Worm (Caenorhabditis elegans) whole organism, early embryonic: ENCODE measurements around the gene F55F1.2.

Source experiments
- aly-1 ChIP-seq: sonication (generic microtip); optimal IDR thresholded peaks from 2 replicates; lab custom pipeline; 2016; ENCODE audit warnings: missing genetic modification characterization, missing compliant biosample characterization
- ama-1 ChIP-seq: fragments of 150-350 bp; optimal IDR thresholded peaks from 2 replicates; lab custom pipeline; 2014
- ceh-13 ChIP-seq: fragments of 200-800 bp; sonication (Bioruptor generic); optimal IDR thresholded peaks from 2 replicates; lab custom pipeline; 2018; ENCODE audit warnings: mild to moderate bottlenecking, missing genetic modification characterization, missing compliant biosample characterization
- ceh-36 ChIP-seq: sonication (generic microtip); optimal IDR thresholded peaks from 2 replicates; lab custom pipeline; 2016; ENCODE audit warnings: missing genetic modification characterization, inconsistent platforms, missing compliant biosample characterization
- ets-7 ChIP-seq: sonication (generic microtip); optimal IDR thresholded peaks from 2 replicates; lab custom pipeline; 2016; ENCODE audit warnings: missing genotype, missing genetic modification characterization, missing compliant biosample characterization
- flt-1 ChIP-seq: fragments of 200-800 bp; sonication (Bioruptor generic); IDR thresholded peaks from 2 replicates; pipeline ENCODE4 v1.3.6; 2022; ENCODE audit warnings: missing genetic modification characterization, missing compliant biosample characterization
- hmbx-1 ChIP-seq: sonication (generic microtip); optimal IDR thresholded peaks from 2 replicates; lab custom pipeline; 2016; ENCODE audit warnings: mild to moderate bottlenecking, missing genetic modification characterization, missing compliant biosample characterization
- hmg-4 ChIP-seq: fragments of 200-800 bp; sonication (Bioruptor generic); optimal IDR thresholded peaks from 2 replicates; lab custom pipeline; 2018; ENCODE audit warnings: mild to moderate bottlenecking, missing genetic modification characterization, missing compliant biosample characterization
- hnd-1 ChIP-seq: sonication (generic microtip); optimal IDR thresholded peaks from 2 replicates; lab custom pipeline; 2016; ENCODE audit warnings: missing genetic modification characterization, missing compliant biosample characterization
- scrt-1 ChIP-seq: fragments of 200-800 bp; sonication (Bioruptor generic); IDR thresholded peaks from 2 replicates; pipeline ENCODE4 v1.3.6; 2022; ENCODE audit warnings: missing genetic modification characterization, missing compliant biosample characterization
- sea-1 ChIP-seq: fragments of 200-800 bp; sonication (Bioruptor generic); conservative IDR thresholded peaks from 2 replicates; pipeline ENCODE4 v1.3.6; 2022; ENCODE audit warnings: missing genetic modification characterization, missing compliant biosample characterization
- tbx-11 ChIP-seq: fragments of 200-800 bp; sonication (Bioruptor generic); IDR thresholded peaks from 2 replicates; pipeline ENCODE4 v1.3.6; 2022; ENCODE audit warnings: missing genetic modification characterization, missing compliant biosample characterization
- tra-4 ChIP-seq: sonication (generic microtip); optimal IDR thresholded peaks from 2 replicates; lab custom pipeline; 2017; ENCODE audit warnings: missing genetic modification characterization, missing compliant biosample characterization

DNA sequence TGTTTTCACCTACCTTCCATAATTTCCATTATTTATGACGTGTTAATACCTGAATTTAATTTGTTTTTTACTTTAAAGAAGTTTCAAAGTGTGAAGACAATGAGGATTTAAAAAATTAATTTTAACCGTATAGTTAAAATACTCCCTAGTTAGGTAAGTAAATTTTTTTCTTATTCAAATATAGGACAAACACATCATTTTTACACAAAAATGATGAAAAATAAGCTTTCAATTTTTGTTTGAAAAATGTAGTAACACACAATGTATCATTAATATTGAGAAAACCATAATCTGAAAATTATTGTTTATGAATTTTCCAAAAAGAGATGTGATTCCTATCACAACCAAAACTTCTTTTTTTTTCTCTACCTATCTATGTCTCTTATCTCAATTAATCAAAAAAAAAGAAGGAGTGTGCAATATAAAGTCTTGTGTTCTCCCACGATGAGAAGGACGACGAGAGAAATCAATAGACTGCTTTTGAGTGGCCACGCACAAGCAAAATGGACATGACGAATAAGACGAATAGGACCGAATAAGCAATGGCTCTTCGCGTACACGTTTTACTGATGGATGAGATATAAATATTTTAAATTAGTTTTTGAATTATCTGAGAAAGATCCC is 44.3 kb upstream of the F55F1.2 start, which contains the start of gene C14A11.6:
- TF ChIP-seq ceh-36 = no peak
- TF ChIP-seq ceh-13 (GFP tag; lab: Kevin White, UChicago) = no peak
- TF ChIP-seq ama-1 (lab: Kevin White, UChicago) = no peak
- no peak for TF ChIP-seq hmg-4 (GFP tag; lab: Kevin White, UChicago)
- no peak for TF ChIP-seq ets-7 (tag; lab: Kevin White, UChicago)
- TF ChIP-seq hmbx-1 (tag; lab: Kevin White, UChicago) = no peak
- TF ChIP-seq hnd-1 = no peak
- no peak for TF ChIP-seq tbx-11 (GFP tag; lab: Robert Waterston, UW)
- TF ChIP-seq flt-1 (GFP tag; lab: Robert Waterston, UW) = no peak
- TF ChIP-seq tra-4 (tag; lab: Kevin White, UChicago) = no peak
- no peak for TF ChIP-seq aly-1 (tag; lab: Kevin White, UChicago)
- no peak for TF ChIP-seq scrt-1 (GFP tag; lab: Robert Waterston, UW)
- TF ChIP-seq sea-1 (GFP tag; lab: Robert Waterston, UW) = no peak
